Worm (Caenorhabditis elegans) whole organism, L4/young adult: ENCODE measurements around the gene gtbp-1.

Source experiments
- dao-5 ChIP-seq: sonication (generic microtip); optimal IDR thresholded peaks from 2 replicates; lab custom pipeline; 2016; ENCODE audit warnings: missing genotype, missing genetic modification characterization, moderate library complexity, missing compliant biosample characterization
- him-1 ChIP-seq: sonication (generic microtip); optimal IDR thresholded peaks from 2 replicates; lab custom pipeline; 2016; ENCODE audit warnings: missing genotype, missing genetic modification reagents, missing genetic modification characterization, missing compliant biosample characterization

DNA sequence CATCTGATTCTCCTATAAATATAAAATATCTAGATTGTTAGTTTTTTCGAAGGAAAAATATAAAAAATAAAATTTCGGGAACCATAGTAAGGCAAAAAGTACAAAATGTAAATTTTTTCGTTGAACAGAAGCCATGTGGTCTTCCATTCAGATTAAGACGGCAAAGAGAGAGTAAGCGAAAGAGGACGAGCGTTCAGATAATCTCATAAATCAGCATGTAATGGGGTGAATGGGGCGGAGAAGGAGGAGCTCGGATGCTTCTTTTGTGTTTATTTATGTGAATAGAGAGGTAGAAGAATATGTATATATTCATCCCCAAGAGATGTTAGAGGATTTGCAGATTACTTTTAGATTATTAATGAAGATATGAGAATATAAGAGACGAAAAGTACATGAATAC, 45.6 kb upstream of the gtbp-1 start, which contains the start of gene pxf-1:
- no peak for TF ChIP-seq him-1 (tag; lab: Kevin White, UChicago)
- TF ChIP-seq dao-5 (tag; lab: Kevin White, UChicago) = no peak
